Worm (Caenorhabditis elegans) whole organism, L1 larva: Measurements from ENCODE around the gene unc-6.

ENCODE experiments used
- C16A3.4 ChIP-seq: fragments of 150-350 bp; optimal IDR thresholded peaks from 2 replicates; lab custom pipeline; 2014; ENCODE audit warnings: missing biosample characterization, missing genetic modification characterization
- Y116A8C.19 ChIP-seq: sonication (generic microtip); optimal IDR thresholded peaks from 2 replicates; lab custom pipeline; 2016; ENCODE audit warnings: missing compliant biosample characterization, missing genetic modification characterization, borderline replicate concordance
- aha-1 ChIP-seq: fragments of 150-350 bp; optimal IDR thresholded peaks from 2 replicates; lab custom pipeline; 2014; ENCODE audit warnings: missing biosample characterization, missing genetic modification characterization
- aly-2 ChIP-seq: fragments of 150-350 bp; optimal IDR thresholded peaks from 2 replicates; lab custom pipeline; 2014; ENCODE audit warnings: missing biosample characterization, missing genetic modification characterization
- blmp-1 ChIP-seq: fragments of 150-350 bp; optimal IDR thresholded peaks from 2 replicates; lab custom pipeline; 2014; ENCODE audit warnings: missing biosample characterization, missing genetic modification characterization
- ceh-63 ChIP-seq: fragments of 200-800 bp; sonication (Bioruptor generic); optimal IDR thresholded peaks from 2 replicates; lab custom pipeline; 2018; ENCODE audit warnings: mild to moderate bottlenecking, missing genetic modification characterization, missing compliant biosample characterization
- ceh-8 ChIP-seq: fragments of 200-800 bp; sonication (Bioruptor generic); optimal IDR thresholded peaks from 2 replicates; lab custom pipeline; 2018; ENCODE audit warnings: mild to moderate bottlenecking, missing genetic modification characterization, moderate library complexity, missing compliant biosample characterization
- ceh-82 ChIP-seq, 3 experiments: fragments of 150-350 bp in 1 of 3; sonication (generic microtip) in 2 of 3; optimal IDR thresholded peaks; 2 replicates each; lab custom pipeline; 2014 to 2017; ENCODE audit warnings: missing biosample characterization in 3 of 3, missing genetic modification characterization in 3 of 3
- ceh-88 ChIP-seq: fragments of 200-800 bp; sonication (Bioruptor generic); IDR thresholded peaks from 2 replicates; pipeline ENCODE4 v1.3.6; 2022; ENCODE audit warnings: missing genetic modification characterization, missing compliant biosample characterization
- ceh-90 ChIP-seq: sonication (generic microtip); optimal IDR thresholded peaks from 2 replicates; lab custom pipeline; 2016; ENCODE audit warnings: missing genetic modification characterization, missing compliant biosample characterization
- dpl-1 ChIP-seq, 3 experiments: fragments of 150-350 bp in 2 of 3; sonication (generic microtip) in 1 of 3; optimal IDR thresholded peaks; 2 replicates each; lab custom pipeline; 2014 to 2017; ENCODE audit warnings: missing biosample characterization in 3 of 3, missing genetic modification characterization in 3 of 3, missing genetic modification reagents in 3 of 3
- efl-1 ChIP-seq, 4 experiments: fragments of 150-350 bp; optimal IDR thresholded peaks in 3 of 4; peaks in 1 of 4; 1 replicate in 1 of 4; 2 replicates in 3 of 4; lab custom pipeline; 2014; ENCODE audit warnings: missing biosample characterization in 2 of 4, missing genetic modification characterization in 2 of 4, missing genetic modification reagents in 2 of 4
- efl-3 ChIP-seq: fragments of 200-800 bp; sonication (Bioruptor generic); optimal IDR thresholded peaks from 2 replicates; lab custom pipeline; 2018; ENCODE audit warnings: mild to moderate bottlenecking, missing genetic modification characterization, missing compliant biosample characterization
- egl-13 ChIP-seq: sonication (generic microtip); optimal IDR thresholded peaks from 2 replicates; lab custom pipeline; 2016; ENCODE audit warnings: missing genotype, missing genetic modification reagents, missing genetic modification characterization, missing compliant biosample characterization
- egl-27 ChIP-seq, 2 experiments: fragments of 150-350 bp in 1 of 2; sonication (generic microtip); optimal IDR thresholded peaks; 3 replicates each; lab custom pipeline; 2017 to 2018; ENCODE audit warnings: missing biosample characterization in 2 of 2, missing genetic modification characterization in 2 of 2, missing genetic modification reagents in 2 of 2
- ets-5 ChIP-seq: fragments of 200-800 bp; sonication (Bioruptor generic); IDR thresholded peaks from 2 replicates; pipeline ENCODE4 v1.3.6; 2022; ENCODE audit warnings: missing genetic modification characterization, missing compliant biosample characterization
- fkh-8 ChIP-seq: sonication (generic microtip); optimal IDR thresholded peaks from 2 replicates; lab custom pipeline; 2016; ENCODE audit warnings: mild to moderate bottlenecking, missing genetic modification characterization, missing compliant biosample characterization
- fos-1 ChIP-seq: fragments of 150-350 bp; optimal IDR thresholded peaks from 2 replicates; lab custom pipeline; 2014; ENCODE audit warnings: missing biosample characterization, missing genetic modification characterization
- grh-1 ChIP-seq: fragments of 200-800 bp; sonication (Bioruptor generic); IDR thresholded peaks from 2 replicates; pipeline ENCODE4 v1.3.6; 2022; ENCODE audit warnings: missing genetic modification reagents, missing genetic modification characterization, missing compliant biosample characterization
- hlh-4 ChIP-seq: sonication (generic microtip); optimal IDR thresholded peaks from 2 replicates; lab custom pipeline; 2016; ENCODE audit warnings: mild to moderate bottlenecking, missing genetic modification characterization, missing compliant biosample characterization
- irx-1 ChIP-seq: sonication (generic microtip); optimal IDR thresholded peaks from 2 replicates; lab custom pipeline; 2016; ENCODE audit warnings: missing genetic modification characterization, missing compliant biosample characterization
- lin-13 ChIP-seq: fragments of 150-350 bp; optimal IDR thresholded peaks from 2 replicates; lab custom pipeline; 2014; ENCODE audit warnings: missing biosample characterization, missing genetic modification reagents, missing genetic modification characterization
- lin-14 ChIP-seq: fragments of 200-800 bp; sonication (Bioruptor generic); optimal IDR thresholded peaks from 2 replicates; lab custom pipeline; 2018; ENCODE audit warnings: mild to moderate bottlenecking, missing genetic modification characterization, moderate library complexity, missing compliant biosample characterization
- lin-15B ChIP-seq: fragments of 150-350 bp; sonication (generic microtip); optimal IDR thresholded peaks from 3 replicates; lab custom pipeline; 2014; ENCODE audit warnings: missing biosample characterization, missing genetic modification characterization
- lin-35 ChIP-seq, 2 experiments: fragments of 150-350 bp; optimal IDR thresholded peaks; 2 replicates each; lab custom pipeline; 2014; ENCODE audit warnings: missing biosample characterization in 2 of 2, missing genetic modification characterization in 2 of 2, missing genetic modification reagents in 2 of 2
- lir-3 ChIP-seq: sonication (generic microtip); optimal IDR thresholded peaks from 2 replicates; lab custom pipeline; 2016; ENCODE audit warnings: mild to moderate bottlenecking, missing genetic modification characterization, moderate library complexity, missing compliant biosample characterization; ENCODE audit not compliant: poor library complexity
- lsy-2 ChIP-seq, 2 experiments: fragments of 150-350 bp; optimal IDR thresholded peaks; 2 replicates each; lab custom pipeline; 2014; ENCODE audit warnings: missing biosample characterization in 2 of 2, missing genetic modification characterization in 2 of 2
- mdl-1 ChIP-seq, 2 experiments: fragments of 150-350 bp; optimal IDR thresholded peaks; 2 replicates each; lab custom pipeline; 2014 to 2017; ENCODE audit warnings: missing biosample characterization in 2 of 2, missing genetic modification characterization in 2 of 2, inconsistent platforms in 1 of 2
- mep-1 ChIP-seq: fragments of 150-350 bp; optimal IDR thresholded peaks from 2 replicates; lab custom pipeline; 2014; ENCODE audit warnings: missing biosample characterization, missing genetic modification characterization
- nhr-19 ChIP-seq: fragments of 200-800 bp; sonication (Bioruptor generic); conservative IDR thresholded peaks from 2 replicates; pipeline ENCODE4 v1.3.6; 2022; ENCODE audit warnings: missing genetic modification characterization, missing compliant biosample characterization
- nhr-20 ChIP-seq: sonication (generic microtip); optimal IDR thresholded peaks from 2 replicates; lab custom pipeline; 2016; ENCODE audit warnings: mild to moderate bottlenecking, missing genetic modification characterization, missing compliant biosample characterization
- nhr-47 ChIP-seq: sonication (generic microtip); optimal IDR thresholded peaks from 2 replicates; lab custom pipeline; 2016; ENCODE audit warnings: mild to moderate bottlenecking, missing genetic modification characterization, moderate library complexity, missing compliant biosample characterization
- nhr-71 ChIP-seq: sonication (generic microtip); optimal IDR thresholded peaks from 2 replicates; lab custom pipeline; 2016; ENCODE audit warnings: mild to moderate bottlenecking, missing genetic modification characterization, moderate library complexity, missing compliant biosample characterization
- nhr-76 ChIP-seq: sonication (generic microtip); optimal IDR thresholded peaks from 2 replicates; lab custom pipeline; 2017; ENCODE audit warnings: missing biosample characterization, missing genetic modification characterization
- nhr-77 ChIP-seq: fragments of 150-350 bp; optimal IDR thresholded peaks from 2 replicates; lab custom pipeline; 2014; ENCODE audit warnings: missing biosample characterization, missing genetic modification characterization
- nhr-84 ChIP-seq: sonication (generic microtip); optimal IDR thresholded peaks from 2 replicates; lab custom pipeline; 2017; ENCODE audit warnings: missing biosample characterization, missing genetic modification characterization
- pqm-1 ChIP-seq: sonication (generic microtip); optimal IDR thresholded peaks from 3 replicates; lab custom pipeline; 2017; ENCODE audit warnings: missing biosample characterization, missing genetic modification characterization
- rnt-1 ChIP-seq: sonication (generic microtip); optimal IDR thresholded peaks from 2 replicates; lab custom pipeline; 2016; ENCODE audit warnings: mild to moderate bottlenecking, missing genetic modification characterization, moderate library complexity, missing compliant biosample characterization
- skn-1 ChIP-seq: fragments of 150-350 bp; optimal IDR thresholded peaks from 2 replicates; lab custom pipeline; 2014; ENCODE audit warnings: missing biosample characterization, missing genetic modification characterization
- snpc-4 ChIP-seq: fragments of 150-350 bp; optimal IDR thresholded peaks from 2 replicates; lab custom pipeline; 2014; ENCODE audit warnings: missing biosample characterization, missing genetic modification characterization
- snu-23 ChIP-seq: sonication (generic microtip); optimal IDR thresholded peaks from 2 replicates; lab custom pipeline; 2016; ENCODE audit warnings: missing genetic modification characterization, missing compliant biosample characterization
- sox-4 ChIP-seq: sonication (generic microtip); optimal IDR thresholded peaks from 2 replicates; lab custom pipeline; 2016; ENCODE audit warnings: missing genetic modification characterization, missing compliant biosample characterization
- sptf-1 ChIP-seq: fragments of 150-350 bp; optimal IDR thresholded peaks from 2 replicates; lab custom pipeline; 2014; ENCODE audit warnings: missing biosample characterization, missing genetic modification characterization
- swsn-7 ChIP-seq: sonication (generic microtip); optimal IDR thresholded peaks from 2 replicates; lab custom pipeline; 2016; ENCODE audit warnings: missing genetic modification characterization, missing compliant biosample characterization
- tbx-2 ChIP-seq: sonication (generic microtip); optimal IDR thresholded peaks from 2 replicates; lab custom pipeline; 2016; ENCODE audit warnings: missing genetic modification characterization, missing compliant biosample characterization
- unc-30 ChIP-seq: sonication (generic microtip); optimal IDR thresholded peaks from 2 replicates; lab custom pipeline; 2017; ENCODE audit warnings: missing biosample characterization, missing genetic modification characterization
- unc-86 ChIP-seq: sonication (generic microtip); optimal IDR thresholded peaks from 2 replicates; lab custom pipeline; 2016; ENCODE audit warnings: missing genetic modification characterization, missing compliant biosample characterization
- vab-15 ChIP-seq: sonication (generic microtip); optimal IDR thresholded peaks from 2 replicates; lab custom pipeline; 2017; ENCODE audit warnings: missing genotype, mild to moderate bottlenecking, missing genetic modification characterization, missing compliant biosample characterization
- xbp-1 ChIP-seq: sonication (generic microtip); optimal IDR thresholded peaks from 2 replicates; lab custom pipeline; 2016; ENCODE audit warnings: missing genetic modification characterization, missing compliant biosample characterization
- ztf-11 ChIP-seq, 2 experiments: sonication (generic microtip); optimal IDR thresholded peaks; 2 replicates each; lab custom pipeline; 2016 to 2017; ENCODE audit warnings: missing genetic modification characterization in 2 of 2, missing biosample characterization in 1 of 2, missing compliant biosample characterization in 1 of 2

Gene unc-6

DNA sequence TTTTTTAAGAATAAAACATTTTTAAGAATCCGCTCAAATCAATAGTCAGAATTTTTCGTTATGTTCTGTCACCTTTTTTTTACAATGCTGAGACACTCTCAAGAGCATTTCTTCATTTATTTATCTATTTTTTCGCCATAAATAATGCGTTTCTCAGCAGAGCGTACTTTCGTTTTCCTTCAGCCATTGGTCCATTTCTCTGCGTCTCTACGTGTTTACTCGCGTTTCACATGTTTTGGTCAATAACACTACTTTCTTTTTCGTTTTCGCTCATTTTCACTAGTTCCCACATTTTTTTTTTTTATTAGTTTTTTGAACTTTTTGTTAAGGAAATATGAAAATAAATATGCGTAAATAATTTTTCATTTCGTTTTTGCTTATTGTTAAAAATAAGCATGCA, 45.0 kb downstream of the unc-6 start:
- TF ChIP-seq C16A3.4 (tag; lab: Kevin White, UChicago), result peak; percentile 19
- peak; percentile 29 for TF ChIP-seq unc-86 (tag; lab: Kevin White, UChicago)
- TF ChIP-seq nhr-19 (GFP tag; lab: Robert Waterston, UW), result 0 out of 2 replicates have a peak, but pooled peaks have one; percentile 3
- TF ChIP-seq mep-1 (tag; lab: Kevin White, UChicago), result peak; percentile 74
- TF ChIP-seq Y116A8C.19 (tag; lab: Kevin White, UChicago), result no peak
- TF ChIP-seq fkh-8 (tag; lab: Kevin White, UChicago), result no peak
- TF ChIP-seq vab-15 (tag; lab: Kevin White, UChicago), result no peak
- no peak for TF ChIP-seq efl-3
- TF ChIP-seq aly-2, result no peak
- peak; percentile 11 for TF ChIP-seq rnt-1 (tag; lab: Kevin White, UChicago)
- no peak for TF ChIP-seq grh-1 (GFP tag; lab: Robert Waterston, UW)
- TF ChIP-seq mdl-1 (tag; optimal IDR thresholded peaks at IDR 0.05; lab: Kevin White, UChicago), result peak in 1 of 2 experiments; percentile 42
- TF ChIP-seq snu-23, result peak; percentile 66
- peak; percentile 42 for TF ChIP-seq tbx-2 (tag; lab: Kevin White, UChicago)
- TF ChIP-seq nhr-20 (tag; lab: Kevin White, UChicago), result peak; percentile 63
- TF ChIP-seq skn-1 (tag; lab: Kevin White, UChicago), result peak; percentile 49
- peak; percentile 2 to 34 (median 23) for TF ChIP-seq dpl-1 (GFP tag; optimal IDR thresholded peaks at IDR 0.05; lab: Kevin White, UChicago)
- TF ChIP-seq lin-13 (GFP tag; lab: Kevin White, UChicago), result peak; percentile 16
- no peak for TF ChIP-seq egl-27 (tag; optimal IDR thresholded peaks at IDR 0.05; lab: Kevin White, UChicago)
- TF ChIP-seq nhr-47, result peak; percentile 4
- no peak for TF ChIP-seq lir-3
- TF ChIP-seq blmp-1 (tag; lab: Kevin White, UChicago), result peak; percentile 100
- peak in 1 of 3 experiments; percentile 11 for TF ChIP-seq ceh-82 (tag; optimal IDR thresholded peaks at IDR 0.05; lab: Kevin White, UChicago)
- TF ChIP-seq unc-30 (tag; lab: Kevin White, UChicago), result no peak
- TF ChIP-seq sox-4 (tag; lab: Kevin White, UChicago), result no peak
- TF ChIP-seq efl-1 (optimal IDR thresholded peaks at IDR 0.05; lab: Kevin White, UChicago), result peak; percentile 12 to 27
- TF ChIP-seq efl-1 (GFP tag; optimal IDR thresholded peaks at IDR 0.05 in 1 of 2; lab: Kevin White, UChicago), result peak in 1 of 2 experiments; percentile 11
- TF ChIP-seq lin-14 (GFP tag; lab: Kevin White, UChicago), result peak; percentile 74
- TF ChIP-seq fos-1 (tag; lab: Kevin White, UChicago), result peak; percentile 26
- peak; percentile 45 for TF ChIP-seq lin-15B (tag; lab: Kevin White, UChicago)
- TF ChIP-seq swsn-7 (tag; lab: Kevin White, UChicago), result peak; percentile 25
- peak; percentile 42 to 64 for TF ChIP-seq lin-35 (GFP tag; optimal IDR thresholded peaks at IDR 0.05; lab: Kevin White, UChicago)
- no peak for TF ChIP-seq irx-1 (tag; lab: Kevin White, UChicago)
- peak; percentile 67 for TF ChIP-seq xbp-1 (tag; lab: Kevin White, UChicago)
- TF ChIP-seq snpc-4 (tag; lab: Kevin White, UChicago), result peak; percentile 9
- TF ChIP-seq nhr-71, result peak; percentile 59
- TF ChIP-seq lsy-2 (tag; optimal IDR thresholded peaks at IDR 0.05; lab: Kevin White, UChicago), result peak; percentile 40 to 69

DNA sequence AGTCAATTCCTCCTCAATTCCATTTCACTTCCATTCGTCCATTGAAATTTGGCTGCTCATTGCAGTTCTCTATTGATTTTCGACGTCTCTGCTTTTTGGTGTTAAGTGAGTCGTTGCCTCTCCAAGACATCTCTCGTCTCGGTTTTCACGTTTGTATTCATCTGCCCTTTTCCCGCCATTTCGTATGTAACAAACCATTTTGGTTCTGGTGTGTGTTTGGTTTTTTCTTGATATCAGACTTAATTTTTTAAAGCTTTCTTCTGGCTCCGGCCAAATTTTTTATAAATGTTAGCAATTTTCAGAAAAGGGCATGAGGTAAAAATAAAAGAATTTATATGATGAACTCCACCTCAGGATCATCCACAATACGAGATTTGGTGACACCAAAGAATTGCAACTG, 46.0 kb downstream of the unc-6 start, which contains the start of gene C16E9.2:
TSS of gene C16E9.2 (plus strand) at position 301 of the 400 bp plus-strand sequence.
- TF ChIP-seq ceh-88 (GFP tag; lab: Robert Waterston, UW) (no peak), ceh-8 (GFP tag; lab: Kevin White, UChicago) (no peak), sox-4 (tag; lab: Kevin White, UChicago) (no peak), sptf-1 (tag; lab: Kevin White, UChicago) (no peak), pqm-1 (tag; lab: Kevin White, UChicago) (no peak), ets-5 (no peak), ceh-90 (tag; lab: Kevin White, UChicago) (no peak), fos-1 (tag; lab: Kevin White, UChicago) (no peak), egl-13 (no peak), snu-23 (no peak), nhr-76 (tag; lab: Kevin White, UChicago) (no peak), aha-1 (tag; lab: Kevin White, UChicago) (no peak), nhr-84 (tag; lab: Kevin White, UChicago) (no peak), hlh-4 (no peak), ztf-11 (tag; optimal IDR thresholded peaks at IDR 0.05; lab: Kevin White, UChicago) (no peak), unc-30 (tag; lab: Kevin White, UChicago) (no peak), nhr-77 (tag; lab: Kevin White, UChicago) (no peak), ceh-63 (no peak)
- TF ChIP-seq, all 84 proteins: peak for 0
